Fruit fly (Drosophila melanogaster): ENCODE measurements around the gene Nfs1.
A peak's percentile ranks its signal among the peaks of the same experiment; 100 is the strongest.

The Nfs1 gene

DNA sequence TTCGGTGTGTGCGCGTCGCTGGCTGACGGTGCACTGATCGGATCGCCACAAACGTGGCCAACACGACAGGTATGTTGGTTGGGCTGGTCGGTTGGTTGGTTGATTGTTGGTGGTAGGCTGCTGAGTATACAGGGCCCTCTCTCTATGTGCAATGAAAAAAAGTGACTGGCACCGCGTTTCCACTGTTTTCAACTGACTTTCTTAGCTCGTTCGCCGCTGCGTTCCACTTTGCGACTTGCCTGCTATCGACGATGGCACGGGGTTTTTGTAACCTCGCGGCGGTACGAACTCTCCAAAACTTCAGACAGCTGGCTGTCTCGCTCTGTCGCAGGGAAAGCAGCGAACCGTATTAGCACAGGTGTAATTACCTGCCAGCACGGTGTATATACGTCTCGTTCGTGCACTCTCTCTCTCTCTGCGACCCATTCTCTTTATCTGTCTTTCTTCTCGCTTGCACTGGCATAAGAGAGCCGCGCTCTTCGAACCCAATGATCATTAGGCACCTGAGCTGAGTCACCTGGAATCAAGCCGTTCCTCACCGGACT is 28.5 kb upstream of the Nfs1 start (continued):
- TF ChIP-seq ab (GFP tag; optimal IDR thresholded peaks at IDR 0.05) (peak; percentile 36), p53 (GFP tag; optimal IDR thresholded peaks at IDR 0.05) (no peak), hbn (GFP tag; IDR thresholded peaks at IDR 0.05; ENCODE audit: partially characterized antibody) (no peak), CG16815 (GFP tag; optimal IDR thresholded peaks at IDR 0.05) (no peak), CG6175 (GFP tag; IDR thresholded peaks at IDR 0.05) (0 out of 3 replicates have a peak, but pooled peaks have one; percentile 56), nerfin-2 (GFP tag; IDR thresholded peaks at IDR 0.05; ENCODE audit: partially characterized antibody) (no peak), Mrtf (GFP tag; IDR thresholded peaks at IDR 0.05) (peak; percentile 38; the same call in 1 of the 3 replicates), CG12299 (tag; optimal IDR thresholded peaks at IDR 0.05) (no peak), fu2 (GFP tag; optimal IDR thresholded peaks at IDR 0.05) (no peak), nmo (GFP tag; optimal IDR thresholded peaks at IDR 0.05) (peak; percentile 7), CG3838 (GFP tag; optimal IDR thresholded peaks at IDR 0.05) (no peak), CG32772 (GFP tag; IDR thresholded peaks at IDR 0.05) (0 out of 2 replicates have a peak, but pooled peaks have one; percentile 31), Drgx (GFP tag; IDR thresholded peaks at IDR 0.05) (0 out of 2 replicates have a peak, but pooled peaks have one; percentile 18), CG2120 (GFP tag; optimal IDR thresholded peaks at IDR 0.05) (no peak), kni (GFP tag; optimal IDR thresholded peaks at IDR 0.05) (peak; percentile 68), HLH4C (GFP tag; IDR thresholded peaks at IDR 0.05; ENCODE audit: partially characterized antibody) (0 out of 3 replicates have a peak, but pooled peaks have one; percentile 39), sd (tag; optimal IDR thresholded peaks at IDR 0.05) (peak; percentile 17), cwo (GFP tag; optimal IDR thresholded peaks at IDR 0.05) (peak; percentile 30), unc-4 (GFP tag; IDR thresholded peaks at IDR 0.05; ENCODE audit: partially characterized antibody) (no peak), Dad (GFP tag; optimal IDR thresholded peaks at IDR 0.05) (no peak), pum (GFP tag; optimal IDR thresholded peaks at IDR 0.05) (no peak), mam (GFP tag; optimal IDR thresholded peaks at IDR 0.05) (no peak), btn (GFP tag; optimal IDR thresholded peaks at IDR 0.05) (no peak), CG14965 (GFP tag; optimal IDR thresholded peaks at IDR 0.05; ENCODE audit: borderline replicate concordance) (no peak), usp (GFP tag; optimal IDR thresholded peaks at IDR 0.05) (no peak), CG8944 (GFP tag; optimal IDR thresholded peaks at IDR 0.05) (no peak), zfh2 (GFP tag; optimal IDR thresholded peaks at IDR 0.05) (no peak), CG3726 (GFP tag; IDR thresholded peaks at IDR 0.05) (peak; percentile 66; the same call in 1 of the 3 replicates), hkb (optimal IDR thresholded peaks at IDR 0.05) (no peak), hkb (GFP tag; IDR thresholded peaks at IDR 0.05) (peak; percentile 45; the same call in 1 of the 2 replicates), zf30C (GFP tag; optimal IDR thresholded peaks at IDR 0.05) (no peak), sug (tag; optimal IDR thresholded peaks at IDR 0.05) (peak; percentile 39), CG6813 (GFP tag; optimal IDR thresholded peaks at IDR 0.05) (no peak), scrt (GFP tag; optimal IDR thresholded peaks at IDR 0.05) (no peak), croc (GFP tag; conservative IDR thresholded peaks at IDR 0.05) (no peak), CG10274 (GFP tag; optimal IDR thresholded peaks at IDR 0.05) (no peak), CG4404 (GFP tag; IDR thresholded peaks at IDR 0.05) (no peak), CG6272 (GFP tag; IDR thresholded peaks at IDR 0.05) (no peak), Med (GFP tag) (peak; percentile 80), Six4 (GFP tag; optimal IDR thresholded peaks at IDR 0.05) (no peak), CG34422 (GFP tag; IDR thresholded peaks at IDR 0.05) (peak; percentile 44; the same call in 1 of the 3 replicates), CG14860 (GFP tag; IDR thresholded peaks at IDR 0.05; ENCODE audit: partially characterized antibody) (0 out of 3 replicates have a peak, but pooled peaks have one; percentile 33), Awh (GFP tag; IDR thresholded peaks at IDR 0.05) (0 out of 2 replicates have a peak, but pooled peaks have one; percentile 35), CG17186 (GFP tag; optimal IDR thresholded peaks at IDR 0.05) (no peak), sc (optimal IDR thresholded peaks at IDR 0.05) (no peak), sc (GFP tag; optimal IDR thresholded peaks at IDR 0.05) (peak; percentile 19), Atf6 (GFP tag; IDR thresholded peaks at IDR 0.05) (peak; percentile 55), Hr78 (GFP tag; optimal IDR thresholded peaks at IDR 0.05) (peak in 1 of 2 experiments; percentile 50), org-1 (GFP tag; optimal IDR thresholded peaks at IDR 0.05) (peak; percentile 22), CG4707 (GFP tag; optimal IDR thresholded peaks at IDR 0.05) (no peak)

Measured in whole organism, embryonic.